Fruit fly (Drosophila melanogaster): ENCODE results near the gene CG15202.

DNA sequence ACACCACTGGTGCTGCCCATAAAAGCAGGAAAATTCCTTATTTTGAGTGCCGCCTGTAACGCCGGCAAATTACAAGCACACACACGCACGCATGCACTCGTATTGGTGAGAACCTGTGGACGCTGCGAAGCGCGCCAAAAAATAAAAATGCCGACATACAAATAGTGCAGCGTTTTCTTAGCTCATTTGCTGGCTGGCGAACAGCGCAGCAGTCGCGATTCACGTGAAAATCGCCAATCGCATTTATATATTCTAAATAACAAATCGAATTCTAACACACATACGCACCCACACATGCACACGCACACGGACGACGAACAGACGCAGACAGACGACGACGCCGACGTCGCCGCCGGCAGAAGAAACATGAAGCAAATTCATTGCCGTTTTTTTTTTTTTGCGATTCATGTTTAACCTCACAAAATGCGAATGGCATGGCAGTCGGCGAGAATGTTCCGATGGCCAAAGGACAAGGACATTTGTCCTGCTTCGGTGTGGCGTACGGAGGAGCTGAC lies 5.3 kb downstream of the CG15202 start:
- TF ChIP-seq dmrt99B (tag; optimal IDR thresholded peaks at IDR 0.05), result no peak
- TF ChIP-seq fd102C (GFP tag; optimal IDR thresholded peaks at IDR 0.05), result no peak
- TF ChIP-seq CG14050 (GFP tag; IDR thresholded peaks at IDR 0.05), result no peak
- TF ChIP-seq ap (GFP tag; IDR thresholded peaks at IDR 0.05), result no peak
- TF ChIP-seq al (GFP tag; IDR thresholded peaks at IDR 0.05), result no peak
- TF ChIP-seq CG1603 (tag; optimal IDR thresholded peaks at IDR 0.05), result no peak
- no peak for TF ChIP-seq Chrac-16 (GFP tag; optimal IDR thresholded peaks at IDR 0.05)
- no peak for TF ChIP-seq shn (GFP tag; optimal IDR thresholded peaks at IDR 0.05)
- TF ChIP-seq CG8478 (optimal IDR thresholded peaks at IDR 0.05), result no peak
- no peak for TF ChIP-seq gt (GFP tag; IDR thresholded peaks at IDR 0.05)
- TF ChIP-seq CG6791 (GFP tag; IDR thresholded peaks at IDR 0.05; ENCODE audit: partially characterized antibody), result no peak
- TF ChIP-seq CG3838 (GFP tag; optimal IDR thresholded peaks at IDR 0.05), result no peak
- no peak for TF ChIP-seq CG9817 (tag; optimal IDR thresholded peaks at IDR 0.05)

Measured in whole organism, embryonic.